Fruit fly (Drosophila melanogaster): ENCODE results near the gene lovit.

- TF ChIP-seq GATAe (GFP tag; conservative IDR thresholded peaks at IDR 0.05) (no peak), Sry-β (GFP tag; optimal IDR thresholded peaks at IDR 0.05) (no peak), CG3065 (GFP tag; optimal IDR thresholded peaks at IDR 0.05) (no peak), CG30403 (GFP tag; optimal IDR thresholded peaks at IDR 0.05) (no peak), CG18011 (GFP tag; optimal IDR thresholded peaks at IDR 0.05) (no peak), CG6854 (GFP tag; optimal IDR thresholded peaks at IDR 0.05) (no peak), kni (GFP tag; optimal IDR thresholded peaks at IDR 0.05) (no peak), onecut (GFP tag; IDR thresholded peaks at IDR 0.05) (no peak)
Measured at dm6 chr3L:25229896-25230295, 440.9 kb downstream of the lovit start.
